Fruit fly (Drosophila melanogaster) whole organism, embryonic: ENCODE measurements around the gene drongo.

Source experiments
- ATbp ChIP-seq: fragments of 200-800 bp; sonication (Bioruptor generic); optimal IDR thresholded peaks from 2 replicates; lab custom pipeline; 2017; ENCODE audit warnings: missing biosample characterization, mild to moderate bottlenecking, missing genetic modification characterization, missing genetic modification reagents
- Awh ChIP-seq: fragments of 200-800 bp; sonication (Bioruptor generic); IDR thresholded peaks from 2 replicates; pipeline ENCODE4, ENCODE4 v1.3.6; 2022; ENCODE audit warnings: missing biosample characterization, missing genetic modification characterization
- CG10147 ChIP-seq: fragments of 200-800 bp; sonication (Bioruptor generic); optimal IDR thresholded peaks from 2 replicates; lab custom pipeline; 2019; ENCODE audit warnings: missing biosample characterization, mild to moderate bottlenecking, missing genetic modification characterization, moderate library complexity
- CG10462 ChIP-seq: fragments of 200-800 bp; sonication (Bioruptor generic); optimal IDR thresholded peaks from 2 replicates; lab custom pipeline; 2016; ENCODE audit warnings: missing biosample characterization, missing genetic modification characterization
- CG11085 ChIP-seq: fragments of 200-800 bp; sonication (Bioruptor generic); IDR thresholded peaks from 2 replicates; pipeline ENCODE4 v1.3.6; 2022; ENCODE audit warnings: missing biosample characterization, missing genetic modification characterization
- CG14860 ChIP-seq: fragments of 200-800 bp; sonication (Bioruptor generic); IDR thresholded peaks from 3 replicates; pipeline ENCODE4 v1.3.6; 2022; ENCODE audit warnings: missing biosample characterization, missing genetic modification characterization; ENCODE audit not compliant: partially characterized antibody
- CG15479 ChIP-seq: fragments of 200-800 bp; sonication (Bioruptor generic); optimal IDR thresholded peaks from 3 replicates; lab custom pipeline; 2019; ENCODE audit warnings: missing biosample characterization, mild to moderate bottlenecking, missing genetic modification characterization, moderate library complexity
- CG15696 ChIP-seq: fragments of 200-800 bp; sonication (Bioruptor generic); optimal IDR thresholded peaks from 2 replicates; lab custom pipeline; 2019; ENCODE audit warnings: missing biosample characterization, mild to moderate bottlenecking, missing genetic modification characterization, moderate library complexity
- CG1792 ChIP-seq: fragments of 200-800 bp; sonication (Bioruptor generic); optimal IDR thresholded peaks from 2 replicates; lab custom pipeline; 2016; ENCODE audit warnings: missing biosample characterization, missing genetic modification characterization
- CG2712 ChIP-seq: fragments of 200-800 bp; optimal IDR thresholded peaks from 3 replicates; lab custom pipeline; 2019; ENCODE audit warnings: missing biosample characterization, mild to moderate bottlenecking, missing genetic modification characterization, moderate library complexity
- CG3163 ChIP-seq: fragments of 200-800 bp; sonication (Bioruptor generic); optimal IDR thresholded peaks from 3 replicates; lab custom pipeline; 2016; ENCODE audit warnings: missing biosample characterization, missing genetic modification characterization
- CG34376 ChIP-seq: fragments of 200-800 bp; sonication (Bioruptor generic); optimal IDR thresholded peaks from 2 replicates; lab custom pipeline; 2018; ENCODE audit warnings: missing biosample characterization, mild to moderate bottlenecking, missing genetic modification characterization
- CG3838 ChIP-seq: fragments of 200-800 bp; sonication (Bioruptor generic); optimal IDR thresholded peaks from 3 replicates; lab custom pipeline; 2016; ENCODE audit warnings: missing biosample characterization, missing genetic modification characterization
- CG5180 ChIP-seq: fragments of 200-800 bp; sonication (Bioruptor generic); optimal IDR thresholded peaks from 3 replicates; lab custom pipeline; 2017; ENCODE audit warnings: missing biosample characterization, missing genetic modification characterization, mild to moderate bottlenecking, moderate library complexity, missing genetic modification reagents
- CG6813 ChIP-seq: fragments of 200-800 bp; sonication (Bioruptor generic); optimal IDR thresholded peaks from 2 replicates; lab custom pipeline; 2017; ENCODE audit warnings: missing biosample characterization, missing genetic modification characterization, mild to moderate bottlenecking, moderate library complexity, missing genetic modification reagents
- CG7963 ChIP-seq: fragments of 200-800 bp; sonication (Bioruptor generic); IDR thresholded peaks from 3 replicates; pipeline ENCODE4 v1.3.6; 2022; ENCODE audit warnings: missing biosample characterization, missing genetic modification characterization; ENCODE audit not compliant: partially characterized antibody
- Dfd ChIP-seq, 2 experiments: fragments of >200 bp; optimal IDR thresholded peaks; 2 replicates each; lab custom pipeline; 2017; ENCODE audit warnings: missing biosample characterization in 2 of 2, missing genetic modification characterization in 2 of 2
- Doc3 ChIP-seq: fragments of 200-800 bp; sonication (Bioruptor generic); IDR thresholded peaks from 3 replicates; pipeline ENCODE4 v1.3.6; 2022; ENCODE audit warnings: missing biosample characterization, missing genetic modification characterization; ENCODE audit not compliant: partially characterized antibody
- HmgZ ChIP-seq: fragments of 200-800 bp; sonication (Bioruptor generic); optimal IDR thresholded peaks from 2 replicates; lab custom pipeline; 2018; ENCODE audit warnings: missing biosample characterization, mild to moderate bottlenecking, missing genetic modification characterization
- Rfx ChIP-seq: fragments of 200-800 bp; sonication (Bioruptor generic); IDR thresholded peaks from 2 replicates; pipeline ENCODE4 v1.3.6; 2022; ENCODE audit warnings: missing biosample characterization, missing genetic modification characterization
- Scr ChIP-seq: fragments of 200-800 bp; sonication (Bioruptor generic); IDR thresholded peaks from 2 replicates; pipeline ENCODE4 v1.3.6; 2022; ENCODE audit warnings: missing biosample characterization, missing genetic modification characterization; ENCODE audit not compliant: partially characterized antibody
- Usf ChIP-seq: fragments of 200-800 bp; sonication (Bioruptor generic); optimal IDR thresholded peaks from 2 replicates; lab custom pipeline; 2017; ENCODE audit warnings: missing genotype, missing biosample characterization, missing genetic modification characterization
- caup ChIP-seq: fragments of 200-800 bp; sonication (Bioruptor generic); optimal IDR thresholded peaks from 3 replicates; lab custom pipeline; 2017; ENCODE audit warnings: missing biosample characterization, mild to moderate bottlenecking, missing genetic modification characterization, moderate library complexity; ENCODE audit not compliant: severe bottlenecking
- chinmo ChIP-seq: fragments of 200-800 bp; sonication (Bioruptor generic); IDR thresholded peaks from 4 replicates; pipeline ENCODE4 v1.3.6; 2022; ENCODE audit warnings: missing biosample characterization, missing genetic modification characterization; ENCODE audit not compliant: partially characterized antibody
- ci ChIP-seq: fragments of 200-800 bp; sonication (Bioruptor generic); IDR thresholded peaks from 3 replicates; pipeline ENCODE4 v1.3.6; 2022; ENCODE audit warnings: missing biosample characterization, missing genetic modification characterization
- da ChIP-seq: fragments of 200-800 bp; sonication (Bioruptor generic); optimal IDR thresholded peaks from 2 replicates; lab custom pipeline; 2016; ENCODE audit warnings: missing biosample characterization, missing genetic modification characterization
- disco-r ChIP-seq: fragments of 200-800 bp; sonication (Bioruptor generic); optimal IDR thresholded peaks from 2 replicates; lab custom pipeline; 2016; ENCODE audit warnings: missing biosample characterization, missing genetic modification characterization
- fd64A ChIP-seq: fragments of 200-800 bp; sonication (Bioruptor generic); optimal IDR thresholded peaks from 3 replicates; lab custom pipeline; 2018; ENCODE audit warnings: missing biosample characterization, mild to moderate bottlenecking, missing genetic modification characterization
- grn ChIP-seq: fragments of 200-800 bp; sonication (Bioruptor generic); optimal IDR thresholded peaks from 3 replicates; lab custom pipeline; 2017; ENCODE audit warnings: missing biosample characterization, missing genetic modification characterization
- gro ChIP-seq: fragments of 200-800 bp; sonication (Bioruptor generic); optimal IDR thresholded peaks from 2 replicates; lab custom pipeline; 2016; ENCODE audit warnings: missing biosample characterization, missing genetic modification characterization
- her ChIP-seq: fragments of 200-800 bp; sonication (Bioruptor generic); optimal IDR thresholded peaks from 2 replicates; lab custom pipeline; 2016; ENCODE audit warnings: missing biosample characterization, missing genetic modification characterization
- inv ChIP-seq: fragments of 200-800 bp; sonication (Bioruptor generic); IDR thresholded peaks from 2 replicates; pipeline ENCODE4 v1.3.6; 2022; ENCODE audit warnings: missing biosample characterization, missing genetic modification characterization; ENCODE audit not compliant: partially characterized antibody
- kni ChIP-seq: fragments of 200-800 bp; sonication (Bioruptor generic); optimal IDR thresholded peaks from 3 replicates; lab custom pipeline; 2017; ENCODE audit warnings: mild to moderate bottlenecking, missing biosample characterization, missing genetic modification reagents, missing genetic modification characterization
- lola ChIP-seq, 3 experiments: fragments of >200 bp in 2 of 3; fragments of 200-800 bp in 1 of 3; sonication (Bioruptor generic) in 1 of 3; optimal IDR thresholded peaks; 2 replicates each; lab custom pipeline; 2017 to 2019; ENCODE audit warnings: missing biosample characterization in 3 of 3, missing genetic modification characterization in 3 of 3, mild to moderate bottlenecking in 1 of 3, moderate library complexity in 1 of 3
- nerfin-1 ChIP-seq: fragments of 200-800 bp; sonication (Bioruptor generic); optimal IDR thresholded peaks from 3 replicates; lab custom pipeline; 2019; ENCODE audit warnings: missing biosample characterization, mild to moderate bottlenecking, missing genetic modification characterization, moderate library complexity
- oc ChIP-seq: fragments of 200-800 bp; sonication (Bioruptor generic); optimal IDR thresholded peaks from 2 replicates; lab custom pipeline; 2018; ENCODE audit warnings: missing biosample characterization, mild to moderate bottlenecking, missing genetic modification characterization, moderate library complexity
- otp ChIP-seq: fragments of 200-800 bp; sonication (Bioruptor generic); IDR thresholded peaks from 3 replicates; pipeline ENCODE4, ENCODE4 v1.3.6; 2022; ENCODE audit warnings: missing biosample characterization, missing genetic modification characterization
- peb ChIP-seq: fragments of 200-800 bp; sonication (Bioruptor generic); IDR thresholded peaks from 2 replicates; pipeline ENCODE4 v1.3.6; 2022; ENCODE audit warnings: missing biosample characterization, missing genetic modification characterization
- pnt ChIP-seq: fragments of 200-800 bp; sonication (Bioruptor generic); optimal IDR thresholded peaks from 3 replicates; lab custom pipeline; 2016; ENCODE audit warnings: missing biosample characterization, missing genetic modification characterization
- prd ChIP-seq, 3 experiments: fragments of >200 bp in 2 of 3; fragments of 200-800 bp in 1 of 3; sonication (Bioruptor generic) in 1 of 3; optimal IDR thresholded peaks in 2 of 3; IDR thresholded peaks in 1 of 3; 2 replicates in 2 of 3; 3 replicates in 1 of 3; pipeline versions ENCODE4 v1.3.6 to Lab custom; 2017 to 2022; ENCODE audit warnings: missing biosample characterization in 1 of 3, missing genetic modification characterization in 1 of 3
- pros ChIP-seq: fragments of 200-800 bp; sonication (Bioruptor generic); optimal IDR thresholded peaks from 3 replicates; lab custom pipeline; 2019; ENCODE audit warnings: missing biosample characterization, mild to moderate bottlenecking, missing genetic modification characterization, moderate library complexity
- stc ChIP-seq: fragments of 200-800 bp; sonication (Bioruptor generic); IDR thresholded peaks from 2 replicates; pipeline ENCODE4 v1.3.6; 2022; ENCODE audit warnings: missing biosample characterization, missing genetic modification characterization
- tgo ChIP-seq: fragments of 200-800 bp; sonication (Bioruptor generic); IDR thresholded peaks from 3 replicates; pipeline ENCODE4 v1.3.6; 2022; ENCODE audit warnings: missing biosample characterization, missing genetic modification characterization
- tna ChIP-seq: fragments of 200-800 bp; sonication (Bioruptor generic); IDR thresholded peaks from 2 replicates; pipeline ENCODE4 v1.3.6; 2022; ENCODE audit warnings: missing biosample characterization, missing genetic modification characterization; ENCODE audit not compliant: partially characterized antibody
- trem ChIP-seq: fragments of 200-800 bp; optimal IDR thresholded peaks from 3 replicates; lab custom pipeline; 2019; ENCODE audit warnings: missing biosample characterization, mild to moderate bottlenecking, missing genetic modification characterization, moderate library complexity
- unc-4 ChIP-seq: fragments of 200-800 bp; sonication (Bioruptor generic); IDR thresholded peaks from 2 replicates; pipeline ENCODE4 v1.3.6; 2022; ENCODE audit warnings: missing biosample characterization, missing genetic modification characterization; ENCODE audit not compliant: partially characterized antibody
- wdn ChIP-seq: fragments of 200-800 bp; sonication (Bioruptor generic); IDR thresholded peaks from 2 replicates; pipeline ENCODE4 v1.3.6; 2022; ENCODE audit warnings: missing biosample characterization, missing genetic modification characterization
- zf30C ChIP-seq: fragments of 200-800 bp; sonication (Bioruptor generic); optimal IDR thresholded peaks from 3 replicates; lab custom pipeline; 2018; ENCODE audit warnings: missing biosample characterization, mild to moderate bottlenecking, missing genetic modification characterization
- zfh1 ChIP-seq: fragments of 200-800 bp; sonication (Bioruptor generic); IDR thresholded peaks from 3 replicates; pipeline ENCODE4 v1.3.6; 2022; ENCODE audit warnings: missing biosample characterization, missing genetic modification characterization

The drongo gene

dm6 chr2L:865851-866250 is 15.0 kb upstream of the drongo start (continued):
- TF ChIP-seq pnt (GFP tag; lab: Kevin White, UChicago) (peak; percentile 96), otp (GFP tag; lab: Robert Waterston, UW) (peak; percentile 98), kni (peak; percentile 74), trem (tag; lab: Kevin White, UChicago) (peak; percentile 91), CG2712 (peak; percentile 97), ci (GFP tag; lab: Robert Waterston, UW) (peak; percentile 98), CG7963 (no peak), caup (GFP tag; lab: Kevin White, UChicago) (peak; percentile 95), Scr (GFP tag; lab: Robert Waterston, UW) (no peak), Doc3 (GFP tag; lab: Robert Waterston, UW) (no peak), wdn (GFP tag; lab: Robert Waterston, UW) (peak; percentile 93), fd64A (GFP tag; lab: Kevin White, UChicago) (peak; percentile 91), peb (peak; percentile 88), Rfx (peak; percentile 98), CG10147 (GFP tag; lab: Kevin White, UChicago) (peak; percentile 92), CG14860 (GFP tag; lab: Robert Waterston, UW) (no peak), pros (GFP tag; lab: Kevin White, UChicago) (peak; percentile 49), zfh1 (GFP tag; lab: Robert Waterston, UW) (peak; percentile 98), inv (GFP tag; lab: Robert Waterston, UW) (no peak), da (GFP tag; lab: Kevin White, UChicago) (peak; percentile 82), prd (optimal IDR thresholded peaks at IDR 0.05; lab: Kevin White, UChicago) (no peak), prd (GFP tag; IDR thresholded peaks at IDR 0.05; lab: Robert Waterston, UW) (peak; percentile 97), zf30C (GFP tag; lab: Kevin White, UChicago) (peak; percentile 83), unc-4 (GFP tag; lab: Robert Waterston, UW) (no peak), CG15696 (tag; lab: Kevin White, UChicago) (peak; percentile 91), gro (GFP tag; lab: Kevin White, UChicago) (peak; percentile 96), HmgZ (tag; lab: Kevin White, UChicago) (peak; percentile 97), Awh (peak; percentile 94), her (GFP tag; lab: Kevin White, UChicago) (peak; percentile 91), ATbp (GFP tag; lab: Kevin White, UChicago) (peak; percentile 97), Dfd (GFP tag; optimal IDR thresholded peaks at IDR 0.05; lab: Kevin White, UChicago) (peak in 1 of 2 experiments; percentile 4), disco-r (peak; percentile 89), CG1792 (GFP tag; lab: Kevin White, UChicago) (peak; percentile 92), chinmo (GFP tag; lab: Robert Waterston, UW) (no peak), CG3163 (GFP tag; lab: Kevin White, UChicago) (peak; percentile 70), stc (peak; percentile 96), CG3838 (peak; percentile 88), CG11085 (GFP tag; lab: Robert Waterston, UW) (peak; percentile 89), tna (no peak), tgo (GFP tag; lab: Robert Waterston, UW) (peak; percentile 96), CG5180 (GFP tag; lab: Kevin White, UChicago) (peak; percentile 87), CG6813 (GFP tag; lab: Kevin White, UChicago) (peak; percentile 96), Usf (peak; percentile 87), nerfin-1 (tag; lab: Kevin White, UChicago) (peak; percentile 92), lola (GFP tag; optimal IDR thresholded peaks at IDR 0.05; lab: Kevin White, UChicago) (peak in 1 of 3 experiments; percentile 93), CG34376 (peak; percentile 84), CG10462 (GFP tag; lab: Kevin White, UChicago) (peak; percentile 91), grn (peak; percentile 86), oc (peak; percentile 97), CG15479 (GFP tag; lab: Kevin White, UChicago) (peak; percentile 91)
